Fruit fly (Drosophila melanogaster): ENCODE data around the gene CG13075.
A peak's percentile ranks its signal among the peaks of the same experiment; 100 is the strongest.

CG13075 gene

DNA sequence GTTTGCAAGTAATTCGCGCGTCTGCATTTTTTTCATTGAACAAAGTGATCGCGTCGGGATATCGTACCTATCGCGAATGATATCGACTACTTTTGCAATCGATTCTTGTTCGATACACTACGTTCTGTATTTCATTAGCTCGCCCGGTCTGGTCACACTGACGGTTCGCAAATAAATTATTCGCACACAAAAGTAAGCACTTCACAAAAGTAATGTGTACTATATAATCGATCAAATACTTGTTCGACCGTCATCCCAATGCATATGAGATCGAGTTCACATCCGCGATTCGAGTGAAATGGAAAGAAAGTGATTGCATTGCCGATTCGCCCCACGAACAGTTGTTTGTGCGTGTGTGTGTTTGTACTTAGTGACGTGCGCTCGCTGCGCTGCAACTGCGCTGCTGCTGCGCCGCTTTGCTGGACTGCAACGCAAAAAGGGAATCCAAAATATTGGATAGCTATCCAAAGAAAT lies 6.6 kb downstream of the CG13075 start, which contains the start of the genes CG5235 and ClC-c:
TSS of gene CG5235 (minus strand) at position 63 of the 474 bp plus-strand sequence.
TSS of gene ClC-c (plus strand) at position 125 of the 474 bp plus-strand sequence.
- TF ChIP-seq Mnt (GFP tag; optimal IDR thresholded peaks at IDR 0.05): peak; percentile 38
- no peak for TF ChIP-seq CG12768 (GFP tag; optimal IDR thresholded peaks at IDR 0.05)
- peak; percentile 43 for TF ChIP-seq CG7101 (tag; optimal IDR thresholded peaks at IDR 0.05)
- TF ChIP-seq bab1 (GFP tag; optimal IDR thresholded peaks at IDR 0.05): peak; percentile 51
- TF ChIP-seq CG5204 (GFP tag; optimal IDR thresholded peaks at IDR 0.05): no peak
- TF ChIP-seq cic (GFP tag; optimal IDR thresholded peaks at IDR 0.05): peak; percentile 32
- TF ChIP-seq tj (GFP tag; optimal IDR thresholded peaks at IDR 0.05): peak; percentile 71
- no peak for TF ChIP-seq cnc (optimal IDR thresholded peaks at IDR 0.05)
- TF ChIP-seq CG14711 (tag; optimal IDR thresholded peaks at IDR 0.05): peak; percentile 31
- TF ChIP-seq CG1620 (GFP tag; optimal IDR thresholded peaks at IDR 0.05): no peak
- TF ChIP-seq Clk (GFP tag; optimal IDR thresholded peaks at IDR 0.05): no peak
- TF ChIP-seq toe (GFP tag; optimal IDR thresholded peaks at IDR 0.05): no peak

DNA sequence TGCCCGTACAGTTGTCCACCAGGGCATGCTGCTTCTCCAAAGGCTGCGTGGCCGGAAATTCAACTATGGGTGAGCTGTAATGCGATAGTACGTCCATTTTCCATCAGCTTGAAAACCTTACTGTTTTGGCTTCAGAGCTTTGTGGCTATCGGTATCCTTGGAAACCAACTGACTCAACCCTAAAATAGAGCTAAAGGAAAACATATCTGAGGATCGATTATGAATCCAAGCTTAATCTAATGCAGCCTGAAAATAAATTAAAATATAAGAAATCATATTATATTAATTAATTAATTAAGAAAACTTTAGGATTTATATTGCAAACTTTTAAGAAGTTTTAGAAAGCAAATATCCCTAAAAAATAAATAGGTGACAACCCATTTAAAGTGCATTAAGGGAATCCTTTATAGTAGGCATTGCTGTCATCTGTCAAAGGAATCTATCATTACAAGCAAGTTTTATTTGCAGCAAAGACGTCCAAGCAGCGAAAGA lies 13.6 kb downstream of the CG13075 start, which contains the start of the genes CG13074 and ATPsynbetaL:
TSS of gene CG13074 (minus strand) at position 101 of the 492 bp plus-strand sequence.
TSS of gene ATPsynbetaL (plus strand) at position 442 of the 492 bp plus-strand sequence.
- TF ChIP-seq toe (GFP tag; optimal IDR thresholded peaks at IDR 0.05) (no peak), Mnt (GFP tag; optimal IDR thresholded peaks at IDR 0.05) (no peak), Hr96 (GFP tag; optimal IDR thresholded peaks at IDR 0.05) (no peak), CG11617 (GFP tag; optimal IDR thresholded peaks at IDR 0.05) (no peak), CG14711 (tag; optimal IDR thresholded peaks at IDR 0.05) (no peak)

DNA sequence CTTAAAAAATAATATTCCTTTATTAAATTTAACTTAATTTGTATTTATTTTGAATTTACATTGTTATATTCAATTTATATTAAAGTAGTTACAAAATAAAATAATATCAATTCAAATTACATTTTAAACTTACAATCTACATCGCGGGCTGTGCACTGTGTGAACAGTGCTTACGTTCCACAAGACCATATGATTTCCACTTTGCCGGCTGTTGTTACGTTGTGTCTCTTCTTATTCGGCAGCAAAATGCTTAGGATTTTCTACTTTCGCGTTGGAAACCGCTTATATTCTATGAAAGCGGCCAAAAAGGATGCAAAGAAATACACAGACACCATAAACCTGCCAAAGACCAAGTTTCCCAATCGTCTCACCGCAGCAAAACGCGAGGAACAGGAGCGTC lies 16.3 kb downstream of the CG13075 start, which contains the start of gene IleRS-m:
TSS of gene IleRS-m (plus strand) at position 222 of the 400 bp plus-strand sequence.
- no peak for TF ChIP-seq cic (GFP tag; optimal IDR thresholded peaks at IDR 0.05)
- TF ChIP-seq Crg-1 (GFP tag; optimal IDR thresholded peaks at IDR 0.05): no peak
- TF ChIP-seq CG11617 (GFP tag; optimal IDR thresholded peaks at IDR 0.05): no peak
- no peak for TF ChIP-seq bab1 (GFP tag; optimal IDR thresholded peaks at IDR 0.05)
- TF ChIP-seq cnc (optimal IDR thresholded peaks at IDR 0.05): no peak
- TF ChIP-seq Hr96 (GFP tag; optimal IDR thresholded peaks at IDR 0.05): no peak
- no peak for TF ChIP-seq tj (GFP tag; optimal IDR thresholded peaks at IDR 0.05)
- no peak for TF ChIP-seq CG5204 (GFP tag; optimal IDR thresholded peaks at IDR 0.05)
- no peak for TF ChIP-seq pad (GFP tag; optimal IDR thresholded peaks at IDR 0.05)

DNA sequence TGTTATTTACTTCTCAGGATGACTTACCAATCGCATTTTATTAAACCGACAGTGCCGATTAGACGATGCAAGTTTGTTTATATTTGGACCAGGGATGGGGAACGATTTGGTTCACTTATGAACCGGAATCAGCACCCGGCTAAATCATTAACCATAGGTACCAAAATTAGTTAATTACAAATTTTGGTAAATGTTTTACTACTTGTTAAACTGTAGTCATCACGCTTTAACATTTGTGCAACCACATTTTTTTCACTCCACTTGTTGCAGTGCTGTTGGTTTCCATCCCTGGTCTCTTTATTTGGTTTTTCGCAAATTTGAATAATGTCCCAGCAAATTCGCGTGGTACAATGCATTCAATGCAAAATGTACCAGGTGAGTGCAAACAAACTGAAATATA lies 21.7 kb downstream of the CG13075 start, which contains the start of the genes IntS9 and CG43295:
TSS of gene IntS9 (minus strand) at position 100 of the 400 bp plus-strand sequence.
TSS of gene CG43295 (plus strand) at position 325 of the 400 bp plus-strand sequence.
- TF ChIP-seq Hr96 (GFP tag; optimal IDR thresholded peaks at IDR 0.05): peak; percentile 86
- peak; percentile 78 for TF ChIP-seq CG11617 (GFP tag; optimal IDR thresholded peaks at IDR 0.05)
- TF ChIP-seq CG33017 (tag; optimal IDR thresholded peaks at IDR 0.05): peak; percentile 76
- peak; percentile 78 for TF ChIP-seq bab1 (GFP tag; optimal IDR thresholded peaks at IDR 0.05)
- TF ChIP-seq Clk (GFP tag; optimal IDR thresholded peaks at IDR 0.05): peak; percentile 47
- peak; percentile 48 for TF ChIP-seq tj (GFP tag; optimal IDR thresholded peaks at IDR 0.05)
- peak; percentile 64 for TF ChIP-seq Crg-1 (GFP tag; optimal IDR thresholded peaks at IDR 0.05)
- TF ChIP-seq CG1620 (GFP tag; optimal IDR thresholded peaks at IDR 0.05): peak; percentile 83
- TF ChIP-seq CG14711 (tag; optimal IDR thresholded peaks at IDR 0.05): peak; percentile 78
- peak; percentile 77 for TF ChIP-seq CG12768 (GFP tag; optimal IDR thresholded peaks at IDR 0.05)
- no peak for TF ChIP-seq cnc (optimal IDR thresholded peaks at IDR 0.05)
- peak; percentile 45 for TF ChIP-seq CG7045 (GFP tag; optimal IDR thresholded peaks at IDR 0.05)
- peak; percentile 71 for TF ChIP-seq ovo (GFP tag; optimal IDR thresholded peaks at IDR 0.05)
- TF ChIP-seq kay (GFP tag; ENCODE audit: borderline replicate concordance): no peak
- peak; percentile 52 for TF ChIP-seq pad (GFP tag; optimal IDR thresholded peaks at IDR 0.05)
- TF ChIP-seq Mnt (GFP tag; optimal IDR thresholded peaks at IDR 0.05): peak; percentile 81
- TF ChIP-seq cic (GFP tag; optimal IDR thresholded peaks at IDR 0.05): peak; percentile 7
- TF ChIP-seq CG5204 (GFP tag; optimal IDR thresholded peaks at IDR 0.05): peak; percentile 83
- peak; percentile 85 for TF ChIP-seq toe (GFP tag; optimal IDR thresholded peaks at IDR 0.05)
- peak; percentile 80 for TF ChIP-seq CG7101 (tag; optimal IDR thresholded peaks at IDR 0.05)

DNA sequence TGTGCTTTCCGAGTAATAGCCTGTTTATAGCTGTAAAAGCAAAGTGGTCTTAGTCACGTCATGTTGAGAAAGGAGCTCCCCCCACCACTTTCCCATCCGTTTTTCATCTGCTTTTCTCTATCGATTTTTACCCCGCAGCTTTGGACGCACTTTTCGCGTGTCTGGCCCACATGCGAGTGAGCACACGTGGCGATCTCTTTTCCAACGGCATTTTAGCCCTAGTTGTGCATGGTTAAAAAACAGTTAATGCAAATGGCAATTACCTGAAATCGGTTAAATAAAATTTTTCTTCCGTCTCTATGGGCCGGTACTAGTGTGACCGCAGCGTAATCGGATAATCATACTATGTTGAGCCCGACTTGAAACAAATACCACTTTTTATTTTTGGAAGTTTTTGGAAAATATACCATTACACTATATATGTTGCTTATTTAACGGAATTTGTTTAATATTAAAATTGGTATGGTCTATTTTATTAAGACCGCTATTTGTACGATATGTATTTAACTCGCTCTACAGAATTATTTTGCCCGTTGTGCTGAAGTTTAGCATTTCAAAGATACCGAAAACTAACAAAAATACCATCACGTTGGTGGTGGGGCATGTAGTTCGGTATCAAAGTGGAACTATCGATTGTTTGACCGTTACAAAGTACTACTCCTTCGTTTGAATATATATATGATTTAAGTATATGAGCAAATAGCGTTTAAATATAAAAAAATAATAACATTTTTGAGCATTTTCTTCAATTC lies 28.5 kb downstream of the CG13075 start, which contains the start of gene Zn72D:
TSS of gene Zn72D (minus strand) at position 558 of the 752 bp plus-strand sequence.
- TF ChIP-seq CG5204 (GFP tag; optimal IDR thresholded peaks at IDR 0.05) (no peak), CG1620 (GFP tag; optimal IDR thresholded peaks at IDR 0.05) (no peak), cic (GFP tag; optimal IDR thresholded peaks at IDR 0.05) (no peak), pad (GFP tag; optimal IDR thresholded peaks at IDR 0.05) (no peak), kay (GFP tag; ENCODE audit: borderline replicate concordance) (no peak), ovo (GFP tag; optimal IDR thresholded peaks at IDR 0.05) (peak; percentile 18), CG7101 (tag; optimal IDR thresholded peaks at IDR 0.05) (no peak), CG14711 (tag; optimal IDR thresholded peaks at IDR 0.05) (no peak), Mnt (GFP tag; optimal IDR thresholded peaks at IDR 0.05) (peak; percentile 8), Crg-1 (GFP tag; optimal IDR thresholded peaks at IDR 0.05) (no peak), toe (GFP tag; optimal IDR thresholded peaks at IDR 0.05) (no peak), CG7045 (GFP tag; optimal IDR thresholded peaks at IDR 0.05) (no peak), CG33017 (tag; optimal IDR thresholded peaks at IDR 0.05) (no peak), Clk (GFP tag; optimal IDR thresholded peaks at IDR 0.05) (no peak), CG11617 (GFP tag; optimal IDR thresholded peaks at IDR 0.05) (peak; percentile 29), Hr96 (GFP tag; optimal IDR thresholded peaks at IDR 0.05) (no peak), cnc (optimal IDR thresholded peaks at IDR 0.05) (no peak), CG12768 (GFP tag; optimal IDR thresholded peaks at IDR 0.05) (peak; percentile 65), tj (GFP tag; optimal IDR thresholded peaks at IDR 0.05) (no peak), bab1 (GFP tag; optimal IDR thresholded peaks at IDR 0.05) (peak; percentile 35)

All from whole organism, adult.